Worm (Caenorhabditis elegans): ENCODE measurements around the gene C05E4.7.

- no peak for TF ChIP-seq unc-39 (tag; optimal IDR thresholded peaks at IDR 0.05)
- no peak for TF ChIP-seq blmp-1 (tag; optimal IDR thresholded peaks at IDR 0.05; ENCODE audit: insufficient read depth)
- TF ChIP-seq egl-27 (tag; optimal IDR thresholded peaks at IDR 0.05), result no peak
- no peak for TF ChIP-seq nhr-11 (tag; optimal IDR thresholded peaks at IDR 0.05)
- TF ChIP-seq peb-1 (tag; optimal IDR thresholded peaks at IDR 0.05), result no peak
- no peak for TF ChIP-seq alr-1 (tag; optimal IDR thresholded peaks at IDR 0.05)
- TF ChIP-seq zag-1 (tag; optimal IDR thresholded peaks at IDR 0.05), result no peak
- no peak for TF ChIP-seq mdl-1 (tag; optimal IDR thresholded peaks at IDR 0.05)
Observed at ce11 chrV:743348-743747, 1.4 kb downstream of the C05E4.7 start, which contains the start of gene str-134.

Data from whole organism, L2 larva.